Worm (Caenorhabditis elegans) whole organism, mixed stage, embryonic: ENCODE results near the gene str-32.

Experiments
- bed-3 ChIP-seq: fragments of 200-800 bp; sonication (Bioruptor generic); optimal IDR thresholded peaks from 3 replicates; lab custom pipeline; 2018; ENCODE audit warnings: mild to moderate bottlenecking, missing genetic modification characterization, moderate library complexity, missing compliant biosample characterization
- blmp-1 ChIP-seq: fragments of 150-350 bp; optimal IDR thresholded peaks from 2 replicates; lab custom pipeline; 2014; ENCODE audit warnings: missing biosample characterization, missing genetic modification characterization
- ceh-39 ChIP-seq: fragments of 150-350 bp; optimal IDR thresholded peaks from 2 replicates; lab custom pipeline; 2014; ENCODE audit warnings: missing biosample characterization, missing genetic modification characterization
- ceh-43 ChIP-seq: fragments of 200-800 bp; sonication (Bioruptor generic); optimal IDR thresholded peaks from 2 replicates; lab custom pipeline; 2018; ENCODE audit warnings: mild to moderate bottlenecking, missing genetic modification characterization, moderate library complexity, missing compliant biosample characterization
- ceh-83 ChIP-seq: fragments of 200-800 bp; sonication (Bioruptor generic); optimal IDR thresholded peaks from 2 replicates; lab custom pipeline; 2018; ENCODE audit warnings: mild to moderate bottlenecking, missing genetic modification characterization, missing compliant biosample characterization
- ces-1 ChIP-seq: fragments of 150-350 bp; optimal IDR thresholded peaks from 2 replicates; lab custom pipeline; 2014; ENCODE audit warnings: missing biosample characterization, missing genetic modification reagents, missing genetic modification characterization
- drap-1 ChIP-seq: fragments of 200-800 bp; sonication (Bioruptor generic); optimal IDR thresholded peaks from 3 replicates; lab custom pipeline; 2018; ENCODE audit warnings: mild to moderate bottlenecking, missing genetic modification characterization, missing compliant biosample characterization
- elt-1 ChIP-seq: sonication (generic microtip); optimal IDR thresholded peaks from 2 replicates; lab custom pipeline; 2017; ENCODE audit warnings: missing genetic modification characterization, mild to moderate bottlenecking, missing compliant biosample characterization, antibody characterized with exemption, moderate library complexity, borderline replicate concordance; ENCODE audit not compliant: insufficient read depth
- elt-3 ChIP-seq: fragments of 150-350 bp; optimal IDR thresholded peaks from 2 replicates; lab custom pipeline; 2014; ENCODE audit warnings: missing biosample characterization, missing genetic modification characterization
- flh-1 ChIP-seq: fragments of 200-800 bp; sonication (Bioruptor generic); optimal IDR thresholded peaks from 2 replicates; lab custom pipeline; 2018; ENCODE audit warnings: mild to moderate bottlenecking, missing genetic modification characterization, moderate library complexity, missing compliant biosample characterization
- ham-2 ChIP-seq: fragments of 200-800 bp; sonication (Bioruptor generic); optimal IDR thresholded peaks from 2 replicates; lab custom pipeline; 2018; ENCODE audit warnings: mild to moderate bottlenecking, missing genetic modification characterization, missing compliant biosample characterization
- hlh-1 ChIP-seq: fragments of 150-350 bp; optimal IDR thresholded peaks from 2 replicates; lab custom pipeline; 2014; ENCODE audit warnings: missing biosample characterization, missing genetic modification reagents, missing genetic modification characterization
- lin-13 ChIP-seq: fragments of 150-350 bp; optimal IDR thresholded peaks from 2 replicates; lab custom pipeline; 2014; ENCODE audit warnings: missing biosample characterization, missing genetic modification characterization
- lin-32 ChIP-seq: fragments of 200-800 bp; sonication (Bioruptor generic); optimal IDR thresholded peaks from 2 replicates; lab custom pipeline; 2018; ENCODE audit warnings: mild to moderate bottlenecking, missing genetic modification characterization, missing compliant biosample characterization
- mab-5 ChIP-seq: fragments of 150-350 bp; optimal IDR thresholded peaks from 2 replicates; lab custom pipeline; 2014; ENCODE audit warnings: missing biosample characterization, missing genetic modification characterization
- mep-1 ChIP-seq: fragments of 150-350 bp; optimal IDR thresholded peaks from 2 replicates; lab custom pipeline; 2017; ENCODE audit warnings: missing biosample characterization, missing genetic modification reagents, missing genetic modification characterization, inconsistent platforms
- mls-2 ChIP-seq: sonication (generic microtip); optimal IDR thresholded peaks from 2 replicates; lab custom pipeline; 2016; ENCODE audit warnings: mild to moderate bottlenecking, missing genetic modification characterization, moderate library complexity, missing compliant biosample characterization
- nhr-12 ChIP-seq: fragments of 150-350 bp; optimal IDR thresholded peaks from 2 replicates; lab custom pipeline; 2014; ENCODE audit warnings: missing biosample characterization, missing genetic modification characterization
- nhr-2 ChIP-seq: fragments of 150-350 bp; optimal IDR thresholded peaks from 2 replicates; lab custom pipeline; 2014; ENCODE audit warnings: missing biosample characterization, missing genetic modification characterization
- nhr-237 ChIP-seq: fragments of 150-350 bp; optimal IDR thresholded peaks from 2 replicates; lab custom pipeline; 2014; ENCODE audit warnings: missing biosample characterization, missing genetic modification characterization
- nhr-28 ChIP-seq: fragments of 150-350 bp; optimal IDR thresholded peaks from 2 replicates; lab custom pipeline; 2014; ENCODE audit warnings: missing biosample characterization, missing genetic modification characterization
- nhr-76 ChIP-seq: sonication (generic microtip); optimal IDR thresholded peaks from 2 replicates; lab custom pipeline; 2017; ENCODE audit warnings: missing biosample characterization, missing genetic modification characterization
- pha-4 ChIP-seq: fragments of 150-350 bp; optimal IDR thresholded peaks from 2 replicates; lab custom pipeline; 2018; ENCODE audit warnings: missing biosample characterization, missing genetic modification reagents, missing genetic modification characterization
- snpc-4 ChIP-seq: fragments of 150-350 bp; optimal IDR thresholded peaks from 2 replicates; lab custom pipeline; 2014; ENCODE audit warnings: missing biosample characterization, missing genetic modification characterization
- sptf-1 ChIP-seq: sonication (generic microtip); optimal IDR thresholded peaks from 2 replicates; lab custom pipeline; 2017; ENCODE audit warnings: mild to moderate bottlenecking, missing genetic modification characterization, moderate library complexity, missing compliant biosample characterization
- tbx-8 ChIP-seq: fragments of 200-800 bp; sonication (Bioruptor generic); optimal IDR thresholded peaks from 2 replicates; lab custom pipeline; 2018; ENCODE audit warnings: mild to moderate bottlenecking, missing genetic modification characterization, moderate library complexity, missing compliant biosample characterization
- unc-120 ChIP-seq: sonication (generic microtip); optimal IDR thresholded peaks from 2 replicates; lab custom pipeline; 2017; ENCODE audit warnings: missing genetic modification characterization, missing compliant biosample characterization; ENCODE audit not compliant: poor library complexity, severe bottlenecking
- unc-39 ChIP-seq: fragments of 150-350 bp; optimal IDR thresholded peaks from 2 replicates; lab custom pipeline; 2014; ENCODE audit warnings: missing biosample characterization, missing genetic modification characterization
- unc-62 ChIP-seq: fragments of 150-350 bp; optimal IDR thresholded peaks from 2 replicates; lab custom pipeline; 2014; ENCODE audit warnings: missing biosample characterization, missing genetic modification reagents, missing genetic modification characterization
- zip-8 ChIP-seq: fragments of 150-350 bp; optimal IDR thresholded peaks from 2 replicates; lab custom pipeline; 2014; ENCODE audit warnings: missing biosample characterization, missing genetic modification characterization
- ztf-11 ChIP-seq: fragments of 150-350 bp; optimal IDR thresholded peaks from 2 replicates; lab custom pipeline; 2014; ENCODE audit warnings: missing biosample characterization, missing genetic modification characterization

The str-32 gene

DNA sequence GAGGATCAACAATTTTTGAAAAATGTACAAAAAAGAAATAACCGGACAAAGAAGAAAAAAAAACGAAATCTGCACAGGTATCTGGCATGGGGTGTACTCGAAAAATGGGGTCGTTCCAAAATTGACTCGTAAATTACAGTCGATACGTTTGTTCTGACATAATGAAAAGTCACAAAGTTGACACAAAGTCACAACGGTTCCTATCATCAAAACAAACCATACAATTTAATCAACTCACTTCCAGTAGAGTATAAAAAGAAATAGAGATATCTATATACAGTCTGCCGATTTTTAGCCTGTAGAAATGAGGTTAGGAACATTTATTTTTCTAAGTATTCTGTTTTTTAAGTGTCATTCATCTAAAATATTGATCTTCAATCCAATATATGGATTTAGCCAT lies 3.2 kb upstream of the str-32 start, which contains the start of gene T19H12.12:
TSS of gene T19H12.12 (plus strand) at position 301 of the 400 bp plus-strand sequence.
- TF ChIP-seq hlh-1 (tag; lab: Kevin White, UChicago): no peak
- no peak for TF ChIP-seq ceh-83
- TF ChIP-seq sptf-1: no peak
- no peak for TF ChIP-seq bed-3
- TF ChIP-seq drap-1 (GFP tag; lab: Kevin White, UChicago): no peak
- no peak for TF ChIP-seq ces-1
- TF ChIP-seq elt-1: no peak
- no peak for TF ChIP-seq tbx-8 (GFP tag; lab: Kevin White, UChicago)

ce11 chrV:4879251-4879650 lies 2.0 kb downstream of the str-32 start, which contains the start of gene T19H12.15:
T19H12.15 (minus strand) TSS chrV:4879351.
- TF ChIP-seq lin-32 (GFP tag; lab: Kevin White, UChicago) (no peak), elt-3 (tag; lab: Kevin White, UChicago) (no peak), bed-3 (no peak), mep-1 (tag; lab: Kevin White, UChicago) (no peak), nhr-28 (no peak), tbx-8 (GFP tag; lab: Kevin White, UChicago) (no peak), snpc-4 (tag; lab: Kevin White, UChicago) (no peak), blmp-1 (tag; lab: Kevin White, UChicago) (no peak), ham-2 (GFP tag; lab: Kevin White, UChicago) (no peak), nhr-237 (tag; lab: Kevin White, UChicago) (no peak), ceh-39 (tag; lab: Kevin White, UChicago) (no peak)

DNA sequence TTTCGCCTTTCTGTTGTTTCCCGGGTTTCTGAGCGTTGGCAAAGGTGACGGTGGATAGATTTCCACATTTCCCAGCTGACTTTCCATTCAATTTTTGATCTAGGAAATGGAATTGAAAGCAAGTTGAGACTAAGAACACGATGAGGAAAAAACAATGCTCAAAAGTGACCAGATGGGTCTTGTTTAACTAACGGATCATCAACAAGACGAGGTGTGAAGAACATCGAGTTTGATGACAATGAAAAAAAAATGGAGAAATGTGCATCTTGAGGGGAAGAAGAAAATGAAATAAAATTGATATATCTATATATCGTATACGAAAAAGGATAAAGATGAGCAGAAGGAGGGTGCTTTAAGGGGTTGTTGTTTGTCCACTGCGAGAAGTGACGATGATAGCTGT lies 3.7 kb downstream of the str-32 start, which contains the start of gene T19H12.6:
TSS of gene T19H12.6 (minus strand) at position 101 of the 400 bp plus-strand sequence.
- no peak for TF ChIP-seq bed-3
- no peak for TF ChIP-seq ztf-11

DNA sequence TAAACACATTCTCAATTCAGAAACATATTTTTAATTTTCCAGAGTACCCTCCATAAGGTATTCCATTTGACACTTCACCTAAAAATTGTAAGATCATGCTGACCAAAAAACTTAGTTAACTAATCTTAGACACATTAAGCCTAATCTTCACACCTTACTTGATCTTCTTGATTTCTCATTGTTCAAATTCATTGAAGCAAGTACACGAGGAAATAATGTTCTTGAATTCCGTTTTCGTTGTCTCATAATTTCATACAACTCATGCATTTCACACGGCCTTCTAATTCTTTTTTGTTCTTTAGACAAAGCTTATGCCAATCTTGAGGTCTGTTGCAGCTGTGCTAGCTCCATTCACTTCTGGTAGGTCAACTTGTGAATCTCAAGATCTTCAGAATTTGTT lies 9.3 kb downstream of the str-32 start, which contains the start of gene srd-33:
TSS of gene srd-33 (plus strand) at position 301 of the 400 bp plus-strand sequence.
- TF ChIP-seq ceh-43 (GFP tag; lab: Kevin White, UChicago) (no peak), lin-32 (GFP tag; lab: Kevin White, UChicago) (no peak), bed-3 (no peak), nhr-76 (tag; lab: Kevin White, UChicago) (no peak), ceh-39 (tag; lab: Kevin White, UChicago) (no peak), nhr-2 (tag; lab: Kevin White, UChicago) (no peak)

DNA sequence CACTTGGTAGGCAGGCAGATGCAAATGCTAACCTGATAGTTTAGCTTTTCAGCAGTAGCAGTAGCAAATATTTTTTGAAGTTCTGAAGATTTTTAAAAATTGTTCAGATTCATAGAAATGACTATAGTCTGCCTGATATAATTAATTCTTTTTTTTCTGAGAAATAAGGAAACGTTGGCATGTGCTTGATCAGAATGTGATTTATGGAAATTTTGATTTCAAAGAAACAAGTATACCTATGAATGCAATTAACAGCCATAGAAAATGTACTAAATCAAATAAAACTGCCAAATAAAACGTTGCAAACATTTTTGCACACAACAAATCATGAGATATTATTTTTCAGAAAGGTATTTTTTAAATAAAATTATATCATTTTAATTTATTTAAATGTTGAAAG lies 10.7 kb downstream of the str-32 start:
- TF ChIP-seq unc-120 (tag; lab: Kevin White, UChicago): no peak

ce11 chrV:4868698-4869097 lies 12.6 kb downstream of the str-32 start:
- TF ChIP-seq pha-4 (tag; lab: Kevin White, UChicago): no peak
- TF ChIP-seq ham-2 (GFP tag; lab: Kevin White, UChicago): no peak
- TF ChIP-seq ceh-43 (GFP tag; lab: Kevin White, UChicago): no peak
- no peak for TF ChIP-seq flh-1 (GFP tag; lab: Kevin White, UChicago)
- no peak for TF ChIP-seq nhr-12
- no peak for TF ChIP-seq blmp-1 (tag; lab: Kevin White, UChicago)
- no peak for TF ChIP-seq ceh-83
- TF ChIP-seq mab-5 (tag; lab: Kevin White, UChicago): no peak
- no peak for TF ChIP-seq nhr-2 (tag; lab: Kevin White, UChicago)
- TF ChIP-seq unc-39: no peak
- TF ChIP-seq snpc-4 (tag; lab: Kevin White, UChicago): no peak

ce11 chrV:4867535-4867934 lies 13.7 kb downstream of the str-32 start:
- TF ChIP-seq ces-1: no peak
- no peak for TF ChIP-seq lin-13 (tag; lab: Kevin White, UChicago)
- no peak for TF ChIP-seq nhr-2 (tag; lab: Kevin White, UChicago)
- no peak for TF ChIP-seq unc-62 (GFP tag; lab: Kevin White, UChicago)
- no peak for TF ChIP-seq hlh-1 (tag; lab: Kevin White, UChicago)
- no peak for TF ChIP-seq lin-32 (GFP tag; lab: Kevin White, UChicago)
- no peak for TF ChIP-seq sptf-1
- no peak for TF ChIP-seq mls-2 (tag; lab: Kevin White, UChicago)
- no peak for TF ChIP-seq zip-8 (tag; lab: Kevin White, UChicago)
- TF ChIP-seq, all 35 proteins: peak for 0
